Fruit fly (Drosophila melanogaster): ENCODE results near the gene CG16721.

CG16721 gene

DNA sequence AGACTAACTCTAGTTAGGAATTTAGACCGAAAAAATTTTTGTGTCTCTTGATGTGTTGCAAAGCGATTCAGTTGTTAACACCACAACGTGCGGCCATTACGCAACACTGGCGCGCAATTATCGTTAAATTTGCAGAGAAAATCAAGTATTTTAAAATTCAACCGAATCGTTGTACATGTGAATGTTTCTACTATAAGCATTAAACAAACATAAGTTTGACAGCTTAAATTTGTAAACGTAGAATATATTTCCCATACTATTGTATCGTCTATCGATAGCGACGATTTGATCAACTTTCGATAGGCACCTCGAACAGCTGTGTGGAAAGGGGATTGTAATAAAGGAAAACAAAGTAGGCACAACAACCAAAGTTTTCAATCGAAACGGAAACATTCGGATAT, at the start of gene CG16721, which contains the start of gene Usp30:
Gene CG16721 (plus strand): TSS at position 327 of the 401 bp plus-strand sequence.
Gene Usp30 (minus strand): TSS at position 245 of the 401 bp plus-strand sequence.
- TF ChIP-seq CG8159 (tag; optimal IDR thresholded peaks at IDR 0.05) (peak; percentile 22), rn (GFP tag; IDR thresholded peaks at IDR 0.05) (no peak), CG14655 (GFP tag; optimal IDR thresholded peaks at IDR 0.05) (no peak), CG8301 (tag; optimal IDR thresholded peaks at IDR 0.05) (no peak), CG9948 (tag; optimal IDR thresholded peaks at IDR 0.05) (no peak), fd96Ca (GFP tag; IDR thresholded peaks at IDR 0.05) (0 out of 3 replicates have a peak, but pooled peaks have one; percentile 21), Pif1A (GFP tag; optimal IDR thresholded peaks at IDR 0.05) (no peak), Ets98B (GFP tag; IDR thresholded peaks at IDR 0.05) (no peak), CG13204 (GFP tag; optimal IDR thresholded peaks at IDR 0.05) (no peak), CG32121 (GFP tag; IDR thresholded peaks at IDR 0.05) (peak; percentile 48; the same call in 1 of the 2 replicates), CG34367 (tag; optimal IDR thresholded peaks at IDR 0.05) (no peak), CG12605 (GFP tag; IDR thresholded peaks at IDR 0.05) (no peak), CG10348 (GFP tag; IDR thresholded peaks at IDR 0.05) (no peak), EcR (GFP tag; optimal IDR thresholded peaks at IDR 0.05) (no peak), CG4496 (GFP tag; IDR thresholded peaks at IDR 0.05) (peak; percentile 54; the same call in 2 of the 3 replicates), CG15710 (tag; optimal IDR thresholded peaks at IDR 0.05) (peak; percentile 24), gl (tag; optimal IDR thresholded peaks at IDR 0.05) (no peak), D1 (tag; optimal IDR thresholded peaks at IDR 0.05) (no peak), CG17806 (tag; optimal IDR thresholded peaks at IDR 0.05) (no peak), Pif1B (GFP tag; optimal IDR thresholded peaks at IDR 0.05) (no peak), Snoo (tag; optimal IDR thresholded peaks at IDR 0.05) (peak; percentile 13)

DNA sequence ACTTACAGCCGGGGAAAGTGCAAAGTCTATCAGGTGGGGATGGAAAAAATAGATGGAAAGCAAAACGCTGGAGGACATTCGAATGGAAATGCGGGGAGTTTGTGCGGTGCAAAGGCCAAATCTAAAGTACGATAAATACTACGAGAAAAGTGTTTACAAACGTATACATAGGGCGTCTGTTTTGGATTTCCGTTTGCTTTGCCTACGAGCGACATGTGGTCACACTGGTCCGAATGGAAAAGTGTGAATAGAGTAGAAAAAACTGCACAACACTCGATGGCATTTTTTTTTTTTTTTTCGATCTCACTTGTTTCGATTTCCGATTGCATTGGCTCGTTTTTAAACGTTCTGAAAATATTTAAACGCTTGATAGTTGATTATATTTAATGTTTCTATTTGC, 39.9 kb upstream of the CG16721 start:
- TF ChIP-seq CG8301 (tag; optimal IDR thresholded peaks at IDR 0.05) (no peak), Snoo (tag; optimal IDR thresholded peaks at IDR 0.05) (no peak), CG9948 (tag; optimal IDR thresholded peaks at IDR 0.05) (no peak), CG32121 (GFP tag; IDR thresholded peaks at IDR 0.05) (no peak), CG17806 (tag; optimal IDR thresholded peaks at IDR 0.05) (no peak), CG10348 (GFP tag; IDR thresholded peaks at IDR 0.05) (no peak), CG13204 (GFP tag; optimal IDR thresholded peaks at IDR 0.05) (no peak), fd96Ca (GFP tag; IDR thresholded peaks at IDR 0.05) (no peak)

DNA sequence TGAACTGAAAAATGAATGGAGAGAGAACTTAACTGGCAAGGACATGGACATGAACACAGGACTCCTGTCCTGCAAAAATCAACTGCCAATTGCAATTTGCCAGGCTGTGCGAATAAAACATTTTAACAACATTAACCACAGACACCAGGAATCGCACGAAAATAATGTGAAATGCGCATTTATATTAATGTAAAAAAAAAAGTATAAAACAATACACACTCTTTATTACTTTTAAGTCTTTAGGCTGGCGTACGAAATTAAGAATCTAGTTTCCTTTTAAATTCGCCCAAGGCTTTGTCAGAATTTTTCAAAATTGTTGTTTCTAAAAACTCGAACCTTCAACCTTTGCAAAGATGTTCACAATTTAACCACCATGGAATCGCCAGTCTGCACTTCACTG, 34.7 kb upstream of the CG16721 start, which contains the start of gene CG12729:
Gene CG12729 (plus strand): TSS at position 301 of the 400 bp plus-strand sequence.
- no peak for TF ChIP-seq Ets98B (GFP tag; IDR thresholded peaks at IDR 0.05)
- no peak for TF ChIP-seq CG32121 (GFP tag; IDR thresholded peaks at IDR 0.05)
- TF ChIP-seq D1 (tag; optimal IDR thresholded peaks at IDR 0.05), result no peak
- no peak for TF ChIP-seq Snoo (tag; optimal IDR thresholded peaks at IDR 0.05)
- TF ChIP-seq CG13204 (GFP tag; optimal IDR thresholded peaks at IDR 0.05), result no peak
- TF ChIP-seq Pif1A (GFP tag; optimal IDR thresholded peaks at IDR 0.05), result no peak
- no peak for TF ChIP-seq CG8301 (tag; optimal IDR thresholded peaks at IDR 0.05)
- no peak for TF ChIP-seq CG12605 (GFP tag; IDR thresholded peaks at IDR 0.05)
- no peak for TF ChIP-seq gl (tag; optimal IDR thresholded peaks at IDR 0.05)
- TF ChIP-seq CG34367 (tag; optimal IDR thresholded peaks at IDR 0.05), result no peak
- TF ChIP-seq CG15710 (tag; optimal IDR thresholded peaks at IDR 0.05), result no peak
- TF ChIP-seq fd96Ca (GFP tag; IDR thresholded peaks at IDR 0.05), result no peak
- no peak for TF ChIP-seq CG4496 (GFP tag; IDR thresholded peaks at IDR 0.05)
- no peak for TF ChIP-seq CG8159 (tag; optimal IDR thresholded peaks at IDR 0.05)
- no peak for TF ChIP-seq CG14655 (GFP tag; optimal IDR thresholded peaks at IDR 0.05)
- TF ChIP-seq CG9948 (tag; optimal IDR thresholded peaks at IDR 0.05), result no peak
- TF ChIP-seq rn (GFP tag; IDR thresholded peaks at IDR 0.05), result no peak

DNA sequence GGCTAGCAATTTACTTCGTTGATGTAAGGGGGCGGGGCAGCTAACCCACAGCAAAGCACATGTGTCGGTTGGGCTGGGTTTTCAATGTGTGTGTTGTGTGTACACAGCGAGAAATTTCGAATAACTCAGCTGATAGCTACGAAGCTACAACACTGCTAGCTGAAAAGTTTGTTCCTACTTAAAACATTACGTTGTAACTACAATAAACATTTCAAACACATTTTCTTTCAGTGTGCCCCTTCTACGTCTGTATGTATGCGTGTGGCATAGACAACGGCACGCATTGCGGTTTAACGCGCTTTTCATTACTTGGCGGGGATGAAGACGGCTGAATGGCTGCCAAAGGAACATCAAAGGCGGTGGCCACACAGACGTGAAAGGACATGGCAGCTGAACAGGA, 32.1 kb upstream of the CG16721 start:
- no peak for TF ChIP-seq CG9948 (tag; optimal IDR thresholded peaks at IDR 0.05)
- TF ChIP-seq CG14655 (GFP tag; optimal IDR thresholded peaks at IDR 0.05), result no peak
- TF ChIP-seq CG10348 (GFP tag; IDR thresholded peaks at IDR 0.05), result no peak

DNA sequence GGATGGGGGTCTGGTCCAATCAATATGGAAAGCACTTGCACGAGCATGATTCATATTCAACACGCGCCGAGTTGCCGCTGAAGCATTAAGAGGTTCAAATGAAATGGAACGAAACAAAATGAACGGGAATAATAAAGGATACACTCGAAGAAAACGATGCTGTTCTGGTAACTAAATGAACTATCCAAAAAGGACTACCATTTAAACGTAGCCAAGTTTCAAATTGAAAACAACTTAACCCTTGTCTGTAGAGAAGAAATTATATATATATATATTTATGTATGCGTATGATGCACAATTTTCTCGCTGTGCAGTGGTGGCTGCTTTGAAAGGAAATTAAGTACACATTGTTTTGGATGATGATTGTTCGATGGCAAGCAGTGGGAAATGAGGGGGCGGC, 27.0 kb upstream of the CG16721 start:
- TF ChIP-seq CG9948 (tag; optimal IDR thresholded peaks at IDR 0.05) (no peak), CG8159 (tag; optimal IDR thresholded peaks at IDR 0.05) (peak; percentile 3), CG10348 (GFP tag; IDR thresholded peaks at IDR 0.05) (no peak)

DNA sequence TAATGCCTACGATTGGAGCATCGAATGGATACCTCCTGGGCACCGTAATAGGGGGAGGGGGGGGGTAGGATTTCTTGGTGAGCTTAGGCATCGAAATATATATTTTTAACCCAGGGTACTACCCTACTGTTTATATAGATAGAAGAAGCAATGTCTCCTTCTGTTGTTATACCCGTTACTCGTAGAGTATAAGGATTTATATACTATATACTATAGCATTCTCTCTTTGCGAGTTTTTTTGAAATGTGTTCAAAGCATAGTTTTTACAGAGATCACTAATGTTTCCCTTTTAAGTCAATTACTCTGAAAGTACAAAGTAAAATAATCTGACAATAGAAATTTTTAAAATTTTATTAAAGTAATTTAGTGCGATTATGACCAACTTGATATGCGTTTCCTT, 26.2 kb upstream of the CG16721 start, which contains the start of gene CG43136:
Gene CG43136 (plus strand): TSS at position 301 of the 400 bp plus-strand sequence.
- TF ChIP-seq Pif1B (GFP tag; optimal IDR thresholded peaks at IDR 0.05) (no peak), Snoo (tag; optimal IDR thresholded peaks at IDR 0.05) (no peak), CG17806 (tag; optimal IDR thresholded peaks at IDR 0.05) (no peak), CG8301 (tag; optimal IDR thresholded peaks at IDR 0.05) (no peak), CG14655 (GFP tag; optimal IDR thresholded peaks at IDR 0.05) (no peak), CG4496 (GFP tag; IDR thresholded peaks at IDR 0.05) (no peak), CG10348 (GFP tag; IDR thresholded peaks at IDR 0.05) (no peak), Pif1A (GFP tag; optimal IDR thresholded peaks at IDR 0.05) (no peak), CG34367 (tag; optimal IDR thresholded peaks at IDR 0.05) (no peak), fd96Ca (GFP tag; IDR thresholded peaks at IDR 0.05) (no peak), rn (GFP tag; IDR thresholded peaks at IDR 0.05) (no peak), gl (tag; optimal IDR thresholded peaks at IDR 0.05) (no peak), CG13204 (GFP tag; optimal IDR thresholded peaks at IDR 0.05) (no peak), CG12605 (GFP tag; IDR thresholded peaks at IDR 0.05) (no peak), CG9948 (tag; optimal IDR thresholded peaks at IDR 0.05) (no peak), EcR (GFP tag; optimal IDR thresholded peaks at IDR 0.05) (no peak), D1 (tag; optimal IDR thresholded peaks at IDR 0.05) (no peak), CG32121 (GFP tag; IDR thresholded peaks at IDR 0.05) (no peak), CG15710 (tag; optimal IDR thresholded peaks at IDR 0.05) (no peak), Ets98B (GFP tag; IDR thresholded peaks at IDR 0.05) (no peak)

Data from whole organism, pupa.